Fruit fly (Drosophila melanogaster): ENCODE measurements around the gene Arl1.
A peak's percentile ranks its signal among the peaks of the same experiment; 100 is the strongest.

Arl1 gene

dm6 chr3L:16027163-16027633, 44.3 kb downstream of the Arl1 start (continued):
- TF ChIP-seq CG4360 (GFP tag; IDR thresholded peaks at IDR 0.05): peak; percentile 39; the same call in 1 of the 2 replicates
- TF ChIP-seq jigr1 (GFP tag; IDR thresholded peaks at IDR 0.05): no peak
- peak; percentile 70; the same call in 2 of the 3 replicates for TF ChIP-seq so (GFP tag; IDR thresholded peaks at IDR 0.05)
- TF ChIP-seq toy (GFP tag; IDR thresholded peaks at IDR 0.05): no peak
- TF ChIP-seq CG11093 (GFP tag; IDR thresholded peaks at IDR 0.05): no peak
- no peak for TF ChIP-seq Nf-YC (tag; optimal IDR thresholded peaks at IDR 0.05)
- peak; percentile 33 for TF ChIP-seq CG1233 (GFP tag; optimal IDR thresholded peaks at IDR 0.05)
- no peak for TF ChIP-seq pzg (GFP tag; optimal IDR thresholded peaks at IDR 0.05)
- TF ChIP-seq esg (GFP tag; conservative IDR thresholded peaks at IDR 0.05): 0 out of 2 replicates have a peak, but pooled peaks have one; percentile 14
- TF ChIP-seq CG31441 (GFP tag; IDR thresholded peaks at IDR 0.05): peak; percentile 40; the same call in 1 of the 2 replicates
- no peak for TF ChIP-seq PHDP (tag; optimal IDR thresholded peaks at IDR 0.05)
- TF ChIP-seq kah (GFP tag; optimal IDR thresholded peaks at IDR 0.05): peak; percentile 51
- no peak for TF ChIP-seq lilli (GFP tag; optimal IDR thresholded peaks at IDR 0.05)
- TF ChIP-seq Bteb2 (GFP tag; optimal IDR thresholded peaks at IDR 0.05): peak; percentile 3
- no peak for TF ChIP-seq yki (optimal IDR thresholded peaks at IDR 0.05)
- TF ChIP-seq Ets65A (GFP tag): peak; percentile 79
- no peak for TF ChIP-seq CG17802 (tag; optimal IDR thresholded peaks at IDR 0.05)
- TF ChIP-seq Deaf1 (tag; optimal IDR thresholded peaks at IDR 0.05): peak; percentile 8
- no peak for TF ChIP-seq CG4617 (GFP tag; optimal IDR thresholded peaks at IDR 0.05; ENCODE audit: borderline replicate concordance)
- TF ChIP-seq CG18599 (GFP tag; optimal IDR thresholded peaks at IDR 0.05): peak; percentile 7
- peak; percentile 42; the same call in 2 of the 3 replicates for TF ChIP-seq row (GFP tag; IDR thresholded peaks at IDR 0.05)
- TF ChIP-seq dati (GFP tag; IDR thresholded peaks at IDR 0.05): no peak
- TF ChIP-seq CG3995 (GFP tag; optimal IDR thresholded peaks at IDR 0.05): no peak
- TF ChIP-seq Myb (GFP tag; optimal IDR thresholded peaks at IDR 0.05): peak; percentile 20
- no peak for TF ChIP-seq CG31365 (tag; optimal IDR thresholded peaks at IDR 0.05)
- 0 out of 2 replicates have a peak, but pooled peaks have one; percentile 11 for TF ChIP-seq E2f2 (GFP tag; IDR thresholded peaks at IDR 0.05)
- TF ChIP-seq HLH54F (GFP tag; optimal IDR thresholded peaks at IDR 0.05): no peak
- TF ChIP-seq CG9215 (GFP tag; IDR thresholded peaks at IDR 0.05): no peak
- no peak for TF ChIP-seq TFAM (GFP tag; optimal IDR thresholded peaks at IDR 0.05)
- TF ChIP-seq ewg (GFP tag; optimal IDR thresholded peaks at IDR 0.05): no peak
- no peak for TF ChIP-seq CG10565 (GFP tag; optimal IDR thresholded peaks at IDR 0.05)
- peak; percentile 29 for TF ChIP-seq CG2116 (GFP tag; optimal IDR thresholded peaks at IDR 0.05)
- TF ChIP-seq Dp (GFP tag; optimal IDR thresholded peaks at IDR 0.05): no peak
- TF ChIP-seq CG13624 (GFP tag; optimal IDR thresholded peaks at IDR 0.05): no peak
- TF ChIP-seq CG18011 (GFP tag; optimal IDR thresholded peaks at IDR 0.05): peak; percentile 9
- peak; percentile 71 for TF ChIP-seq lab (GFP tag; optimal IDR thresholded peaks at IDR 0.05)
- TF ChIP-seq pfk (GFP tag; optimal IDR thresholded peaks at IDR 0.05): no peak
- TF ChIP-seq Hand (GFP tag; optimal IDR thresholded peaks at IDR 0.05): no peak
- no peak for TF ChIP-seq CG18476 (GFP tag; optimal IDR thresholded peaks at IDR 0.05)
- TF ChIP-seq CG2712 (tag; optimal IDR thresholded peaks at IDR 0.05): peak; percentile 15
- TF ChIP-seq CG5245 (GFP tag; optimal IDR thresholded peaks at IDR 0.05): no peak
- TF ChIP-seq CG17385 (GFP tag; optimal IDR thresholded peaks at IDR 0.05): peak; percentile 16
- peak; percentile 43 for TF ChIP-seq dmrt11E (tag; optimal IDR thresholded peaks at IDR 0.05)
- no peak for TF ChIP-seq Lim3 (GFP tag; IDR thresholded peaks at IDR 0.05)
- TF ChIP-seq CG14667 (GFP tag; IDR thresholded peaks at IDR 0.05): no peak
